Fruit fly (Drosophila melanogaster) whole organism, embryonic: Measurements from ENCODE around the gene CG11670.

Experiments used
- Asciz ChIP-seq: fragments of 200-800 bp; sonication (Bioruptor generic); optimal IDR thresholded peaks from 2 replicates; lab custom pipeline; 2017; ENCODE audit warnings: missing biosample characterization, mild to moderate bottlenecking, missing genetic modification characterization, missing genetic modification reagents
- Awh ChIP-seq: fragments of 200-800 bp; sonication (Bioruptor generic); IDR thresholded peaks from 2 replicates; pipeline ENCODE4, ENCODE4 v1.3.6; 2022; ENCODE audit warnings: missing biosample characterization, missing genetic modification characterization
- CG10267 ChIP-seq: fragments of 200-800 bp; sonication (Bioruptor generic); optimal IDR thresholded peaks from 2 replicates; lab custom pipeline; 2018; ENCODE audit warnings: missing biosample characterization, mild to moderate bottlenecking, missing genetic modification characterization, moderate library complexity
- CG10462 ChIP-seq: fragments of 200-800 bp; sonication (Bioruptor generic); optimal IDR thresholded peaks from 2 replicates; lab custom pipeline; 2016; ENCODE audit warnings: missing biosample characterization, missing genetic modification characterization
- CG10565 ChIP-seq: fragments of 200-800 bp; sonication (Bioruptor generic); optimal IDR thresholded peaks from 3 replicates; lab custom pipeline; 2016; ENCODE audit warnings: missing biosample characterization, mild to moderate bottlenecking, missing genetic modification characterization
- CG11696 ChIP-seq: fragments of 200-800 bp; sonication (Bioruptor generic); IDR thresholded peaks from 2 replicates; pipeline ENCODE4 v1.3.6; 2022; ENCODE audit warnings: missing biosample characterization, missing genetic modification characterization
- CG12071 ChIP-seq: fragments of 200-800 bp; sonication (Bioruptor generic); optimal IDR thresholded peaks from 3 replicates; lab custom pipeline; 2018; ENCODE audit warnings: missing biosample characterization, mild to moderate bottlenecking, missing genetic modification characterization
- CG12769 ChIP-seq: fragments of 200-800 bp; sonication (Bioruptor generic); optimal IDR thresholded peaks from 2 replicates; lab custom pipeline; 2019; ENCODE audit warnings: missing biosample characterization, mild to moderate bottlenecking, missing genetic modification characterization, moderate library complexity
- CG1602 ChIP-seq: fragments of 200-800 bp; sonication (Bioruptor generic); optimal IDR thresholded peaks from 3 replicates; lab custom pipeline; 2016; ENCODE audit warnings: missing biosample characterization, missing genetic modification characterization
- CG2202 ChIP-seq: fragments of 200-800 bp; sonication (Bioruptor generic); optimal IDR thresholded peaks from 2 replicates; lab custom pipeline; 2018; ENCODE audit warnings: missing biosample characterization, mild to moderate bottlenecking, missing genetic modification characterization
- CG2889 ChIP-seq: fragments of 200-800 bp; sonication (Bioruptor generic); IDR thresholded peaks from 3 replicates; pipeline ENCODE4 v1.3.6; 2022; ENCODE audit warnings: missing biosample characterization, missing genetic modification characterization
- CG32532 ChIP-seq: fragments of 200-800 bp; sonication (Bioruptor generic); IDR thresholded peaks from 2 replicates; pipeline ENCODE4 v1.3.6; 2022; ENCODE audit warnings: missing biosample characterization, missing genetic modification characterization
- CG4282 ChIP-seq: fragments of 200-800 bp; sonication (Bioruptor generic); optimal IDR thresholded peaks from 2 replicates; lab custom pipeline; 2016; ENCODE audit warnings: missing biosample characterization, missing genetic modification characterization
- CG5245 ChIP-seq: fragments of 200-800 bp; sonication (Bioruptor generic); optimal IDR thresholded peaks from 3 replicates; lab custom pipeline; 2016; ENCODE audit warnings: missing biosample characterization, missing genetic modification characterization
- CG6175 ChIP-seq: fragments of 200-800 bp; sonication (Bioruptor generic); IDR thresholded peaks from 3 replicates; pipeline ENCODE4 v1.3.6; 2022; ENCODE audit warnings: missing biosample characterization, missing genetic modification characterization
- CG6854 ChIP-seq: fragments of 200-800 bp; sonication (Bioruptor generic); optimal IDR thresholded peaks from 3 replicates; lab custom pipeline; 2017; ENCODE audit warnings: missing biosample characterization, mild to moderate bottlenecking, missing genetic modification characterization
- CG7963 ChIP-seq: fragments of 200-800 bp; sonication (Bioruptor generic); IDR thresholded peaks from 3 replicates; pipeline ENCODE4 v1.3.6; 2022; ENCODE audit warnings: missing biosample characterization, missing genetic modification characterization; ENCODE audit not compliant: partially characterized antibody
- CG8388 ChIP-seq: fragments of 200-800 bp; sonication (Bioruptor generic); optimal IDR thresholded peaks from 2 replicates; lab custom pipeline; 2019; ENCODE audit warnings: missing biosample characterization, mild to moderate bottlenecking, missing genetic modification characterization, moderate library complexity
- CG9215 ChIP-seq: fragments of 200-800 bp; sonication (Bioruptor generic); IDR thresholded peaks from 2 replicates; pipeline ENCODE4 v1.3.6; 2022; ENCODE audit warnings: missing biosample characterization, missing genetic modification characterization
- Dp ChIP-seq: fragments of 200-800 bp; sonication (Bioruptor generic); optimal IDR thresholded peaks from 2 replicates; lab custom pipeline; 2018; ENCODE audit warnings: missing biosample characterization, mild to moderate bottlenecking, missing genetic modification characterization, moderate library complexity
- Dref ChIP-seq: fragments of 200-800 bp; sonication (Bioruptor generic); IDR thresholded peaks from 2 replicates; pipeline ENCODE4 v1.3.6; 2022; ENCODE audit warnings: missing biosample characterization, missing genetic modification characterization
- H15 ChIP-seq: fragments of 200-800 bp; sonication (Bioruptor generic); IDR thresholded peaks from 3 replicates; pipeline ENCODE4 v1.3.6; 2022; ENCODE audit warnings: missing biosample characterization, missing genetic modification characterization
- HLH54F ChIP-seq: fragments of 200-800 bp; sonication (Bioruptor generic); optimal IDR thresholded peaks from 3 replicates; lab custom pipeline; 2016; ENCODE audit warnings: missing biosample characterization, missing genetic modification characterization
- Lim3 ChIP-seq: fragments of 200-800 bp; sonication (Bioruptor generic); IDR thresholded peaks from 2 replicates; pipeline ENCODE4 v1.3.6; 2022; ENCODE audit warnings: missing biosample characterization, missing genetic modification characterization
- Meics ChIP-seq: fragments of 200-800 bp; sonication (Bioruptor generic); optimal IDR thresholded peaks from 2 replicates; lab custom pipeline; 2017; ENCODE audit warnings: missing biosample characterization, mild to moderate bottlenecking, missing genetic modification characterization
- NC2β ChIP-seq: fragments of 200-800 bp; sonication (Bioruptor generic); optimal IDR thresholded peaks from 2 replicates; lab custom pipeline; 2016; ENCODE audit warnings: missing biosample characterization, missing genetic modification characterization
- NfI ChIP-seq: fragments of 200-800 bp; sonication (Bioruptor generic); optimal IDR thresholded peaks from 3 replicates; lab custom pipeline; 2018; ENCODE audit warnings: missing biosample characterization, mild to moderate bottlenecking, missing genetic modification characterization, moderate library complexity
- Oaz ChIP-seq: fragments of 200-800 bp; sonication (Bioruptor generic); IDR thresholded peaks from 2 replicates; pipeline ENCODE4 v1.3.6; 2022; ENCODE audit warnings: missing biosample characterization, missing genetic modification characterization
- Rfx ChIP-seq: fragments of 200-800 bp; sonication (Bioruptor generic); IDR thresholded peaks from 2 replicates; pipeline ENCODE4 v1.3.6; 2022; ENCODE audit warnings: missing biosample characterization, missing genetic modification characterization
- Sry-δ ChIP-seq: fragments of 200-800 bp; sonication (Bioruptor generic); optimal IDR thresholded peaks from 2 replicates; lab custom pipeline; 2016; ENCODE audit warnings: missing biosample characterization, missing genetic modification characterization
- Xbp1 ChIP-seq: fragments of 200-800 bp; sonication (Bioruptor generic); optimal IDR thresholded peaks from 3 replicates; lab custom pipeline; 2016; ENCODE audit warnings: missing biosample characterization, mild to moderate bottlenecking, missing genetic modification characterization
- amos ChIP-seq: fragments of 200-800 bp; sonication (Bioruptor generic); IDR thresholded peaks from 2 replicates; pipeline ENCODE4 v1.3.6; 2022; ENCODE audit warnings: missing biosample characterization, missing genetic modification characterization; ENCODE audit not compliant: partially characterized antibody
- ara ChIP-seq: fragments of 200-800 bp; sonication (Bioruptor generic); IDR thresholded peaks from 2 replicates; pipeline ENCODE4 v1.3.6; 2022; ENCODE audit warnings: missing biosample characterization, missing genetic modification characterization
- cato ChIP-seq: fragments of 200-800 bp; sonication (Bioruptor generic); optimal IDR thresholded peaks from 2 replicates; lab custom pipeline; 2016; ENCODE audit warnings: missing biosample characterization, missing genetic modification characterization, borderline replicate concordance
- cg ChIP-seq: fragments of 200-800 bp; sonication (Bioruptor generic); optimal IDR thresholded peaks from 3 replicates; lab custom pipeline; 2019; ENCODE audit warnings: missing biosample characterization, mild to moderate bottlenecking, missing genetic modification characterization, moderate library complexity
- h ChIP-seq: fragments of >200 bp; optimal IDR thresholded peaks from 2 replicates; lab custom pipeline; 2017
- insv ChIP-seq, 2 experiments: fragments of 200-800 bp; sonication (Bioruptor generic); optimal IDR thresholded peaks; 3 replicates each; lab custom pipeline; 2016 to 2018; ENCODE audit warnings: missing biosample characterization in 2 of 2, missing genetic modification characterization in 2 of 2
- luna ChIP-seq: fragments of 200-800 bp; sonication (Bioruptor generic); optimal IDR thresholded peaks from 2 replicates; lab custom pipeline; 2016; ENCODE audit warnings: missing biosample characterization, missing genetic modification characterization
- mam ChIP-seq: fragments of 200-800 bp; sonication (Bioruptor generic); optimal IDR thresholded peaks from 3 replicates; lab custom pipeline; 2016; ENCODE audit warnings: missing biosample characterization, missing genetic modification characterization
- otp ChIP-seq: fragments of 200-800 bp; sonication (Bioruptor generic); IDR thresholded peaks from 3 replicates; pipeline ENCODE4, ENCODE4 v1.3.6; 2022; ENCODE audit warnings: missing biosample characterization, missing genetic modification characterization
- pan ChIP-seq, 4 experiments: fragments of >200 bp in 3 of 4; fragments of 200-800 bp in 1 of 4; sonication (Bioruptor generic) in 1 of 4; optimal IDR thresholded peaks in 3 of 4; IDR thresholded peaks in 1 of 4; 2 replicates each; pipeline versions ENCODE4 v1.3.6 to Lab custom; 2017 to 2022; ENCODE audit warnings: missing biosample characterization in 2 of 4, missing genetic modification characterization in 2 of 4, mixed read lengths in 1 of 4
- pfk ChIP-seq: fragments of 200-800 bp; sonication (Bioruptor generic); optimal IDR thresholded peaks from 2 replicates; lab custom pipeline; 2018; ENCODE audit warnings: missing biosample characterization, mild to moderate bottlenecking, missing genetic modification characterization, moderate library complexity
- pnt ChIP-seq: fragments of 200-800 bp; sonication (Bioruptor generic); optimal IDR thresholded peaks from 3 replicates; lab custom pipeline; 2016; ENCODE audit warnings: missing biosample characterization, missing genetic modification characterization
- pros ChIP-seq: fragments of 200-800 bp; sonication (Bioruptor generic); optimal IDR thresholded peaks from 3 replicates; lab custom pipeline; 2019; ENCODE audit warnings: missing biosample characterization, mild to moderate bottlenecking, missing genetic modification characterization, moderate library complexity
- salm ChIP-seq: fragments of 200-800 bp; sonication (Bioruptor generic); optimal IDR thresholded peaks from 2 replicates; lab custom pipeline; 2018; ENCODE audit warnings: missing biosample characterization, mild to moderate bottlenecking, missing genetic modification characterization
- sob ChIP-seq: fragments of 200-800 bp; sonication (Bioruptor generic); IDR thresholded peaks from 2 replicates; pipeline ENCODE4 v1.3.6; 2022; ENCODE audit warnings: missing biosample characterization, missing genetic modification characterization
- sr ChIP-seq: fragments of 200-800 bp; sonication (Bioruptor generic); IDR thresholded peaks from 3 replicates; pipeline ENCODE4 v1.3.6; 2022; ENCODE audit warnings: missing biosample characterization, missing genetic modification characterization
- tin ChIP-seq: fragments of 200-800 bp; sonication (Bioruptor generic); optimal IDR thresholded peaks from 3 replicates; lab custom pipeline; 2016; ENCODE audit warnings: missing biosample characterization, missing genetic modification characterization
- yki ChIP-seq: fragments of >200 bp; optimal IDR thresholded peaks from 3 replicates; lab custom pipeline; 2018
- zf30C ChIP-seq: fragments of 200-800 bp; sonication (Bioruptor generic); optimal IDR thresholded peaks from 3 replicates; lab custom pipeline; 2018; ENCODE audit warnings: missing biosample characterization, mild to moderate bottlenecking, missing genetic modification characterization

Gene CG11670

dm6 chr3R:13030257-13031173 is 11.3 kb upstream of the CG11670 start, which contains the start of the genes CG46281 and CG46280 (continued):
- TF ChIP-seq HLH54F (GFP tag; lab: Kevin White, UChicago) (peak; percentile 48), luna (no peak), pros (no peak), tin (peak; percentile 29), H15 (GFP tag; lab: Robert Waterston, UW) (no peak), sob (GFP tag; lab: Robert Waterston, UW) (peak; percentile 16; the same call in 1 of the 2 replicates), CG5245 (GFP tag; lab: Kevin White, UChicago) (no peak), pan (optimal IDR thresholded peaks at IDR 0.05; lab: Kevin White, UChicago) (no peak), pan (GFP tag; optimal IDR thresholded peaks at IDR 0.05 in 1 of 2, IDR thresholded peaks at IDR 0.05 in 1 of 2) (no peak), CG6854 (GFP tag; lab: Kevin White, UChicago) (no peak), Oaz (GFP tag; lab: Robert Waterston, UW) (no peak), CG4282 (GFP tag; lab: Kevin White, UChicago) (no peak), Dp (GFP tag; lab: Kevin White, UChicago) (peak; percentile 57), Asciz (GFP tag; lab: Kevin White, UChicago) (no peak), zf30C (GFP tag; lab: Kevin White, UChicago) (no peak), CG12769 (tag; lab: Kevin White, UChicago) (no peak), CG9215 (GFP tag; lab: Robert Waterston, UW) (no peak), Sry-δ (peak; percentile 74), sr (GFP tag; lab: Robert Waterston, UW) (no peak), mam (GFP tag; lab: Kevin White, UChicago) (peak; percentile 37), CG2889 (GFP tag; lab: Robert Waterston, UW) (no peak), pfk (GFP tag; lab: Kevin White, UChicago) (no peak), CG2202 (tag; lab: Kevin White, UChicago) (no peak), cato (GFP tag; lab: Kevin White, UChicago) (peak; percentile 1), Xbp1 (GFP tag; lab: Kevin White, UChicago) (peak; percentile 50), CG10462 (GFP tag; lab: Kevin White, UChicago) (no peak), NC2β (GFP tag; lab: Kevin White, UChicago) (peak; percentile 56), h (lab: Kevin White, UChicago) (no peak), ara (GFP tag; lab: Robert Waterston, UW) (no peak), otp (GFP tag; lab: Robert Waterston, UW) (no peak), CG11696 (GFP tag; lab: Robert Waterston, UW) (no peak), Awh (GFP tag; lab: Robert Waterston, UW) (no peak), yki (lab: Kevin White, UChicago) (no peak), insv (GFP tag; optimal IDR thresholded peaks at IDR 0.05; lab: Kevin White, UChicago) (peak in 1 of 2 experiments; percentile 12), Meics (GFP tag; lab: Kevin White, UChicago) (no peak), Rfx (GFP tag; lab: Robert Waterston, UW) (no peak), cg (GFP tag; lab: Kevin White, UChicago) (no peak), CG8388 (GFP tag; lab: Kevin White, UChicago) (no peak), CG6175 (no peak), pnt (no peak), Lim3 (GFP tag; lab: Robert Waterston, UW) (no peak), NfI (GFP tag; lab: Kevin White, UChicago) (no peak), CG10565 (no peak), CG10267 (tag; lab: Kevin White, UChicago) (peak; percentile 96), amos (GFP tag; lab: Robert Waterston, UW) (peak; percentile 39; the same call in 1 of the 2 replicates), CG12071 (no peak), CG32532 (no peak), salm (tag; lab: Kevin White, UChicago) (no peak), CG7963 (GFP tag; lab: Robert Waterston, UW) (no peak), CG1602 (GFP tag; lab: Kevin White, UChicago) (no peak), Dref (peak; percentile 72)
